Fruit fly (Drosophila melanogaster) whole organism, adult: ENCODE measurements around the gene CG34301.

Experiments used
- CG11617 ChIP-seq: fragments of 200-800 bp; sonication (Bioruptor generic); optimal IDR thresholded peaks from 2 replicates; lab custom pipeline; 2017; ENCODE audit warnings: mild to moderate bottlenecking, missing biosample characterization, missing genetic modification reagents, missing genetic modification characterization
- CG12768 ChIP-seq: fragments of 200-800 bp; sonication (Bioruptor generic); optimal IDR thresholded peaks from 2 replicates; lab custom pipeline; 2017; ENCODE audit warnings: missing biosample characterization, missing genetic modification characterization, mild to moderate bottlenecking, moderate library complexity, missing genetic modification reagents
- CG14711 ChIP-seq: fragments of 200-800 bp; sonication (Bioruptor generic); optimal IDR thresholded peaks from 2 replicates; lab custom pipeline; 2018; ENCODE audit warnings: missing biosample characterization, mild to moderate bottlenecking, missing genetic modification characterization, moderate library complexity
- CG1620 ChIP-seq: fragments of 200-800 bp; sonication (Bioruptor generic); optimal IDR thresholded peaks from 2 replicates; lab custom pipeline; 2016; ENCODE audit warnings: missing biosample characterization, missing genetic modification characterization
- CG33017 ChIP-seq: fragments of 200-800 bp; sonication (Bioruptor generic); optimal IDR thresholded peaks from 2 replicates; lab custom pipeline; 2018; ENCODE audit warnings: missing biosample characterization, mild to moderate bottlenecking, missing genetic modification characterization, moderate library complexity
- CG5204 ChIP-seq: fragments of 200-800 bp; sonication (Bioruptor generic); optimal IDR thresholded peaks from 2 replicates; lab custom pipeline; 2016; ENCODE audit warnings: missing biosample characterization, missing genetic modification characterization
- CG7045 ChIP-seq: fragments of 200-800 bp; sonication (Bioruptor generic); optimal IDR thresholded peaks from 2 replicates; lab custom pipeline; 2017; ENCODE audit warnings: missing biosample characterization, mild to moderate bottlenecking, missing genetic modification characterization
- CG7101 ChIP-seq: fragments of 200-800 bp; sonication (Bioruptor generic); optimal IDR thresholded peaks from 2 replicates; lab custom pipeline; 2018; ENCODE audit warnings: missing biosample characterization, mild to moderate bottlenecking, missing genetic modification characterization, moderate library complexity
- Clk ChIP-seq: fragments of 200-800 bp; sonication (Bioruptor generic); optimal IDR thresholded peaks from 2 replicates; lab custom pipeline; 2017; ENCODE audit warnings: missing biosample characterization, missing genetic modification characterization
- Crg-1 ChIP-seq: fragments of 200-800 bp; sonication (Bioruptor generic); optimal IDR thresholded peaks from 2 replicates; lab custom pipeline; 2016; ENCODE audit warnings: missing biosample characterization, missing genetic modification characterization
- Hr96 ChIP-seq: fragments of 200-800 bp; sonication (Bioruptor generic); optimal IDR thresholded peaks from 2 replicates; lab custom pipeline; 2016; ENCODE audit warnings: missing biosample characterization, missing genetic modification characterization
- Mnt ChIP-seq: fragments of 200-800 bp; sonication (Bioruptor generic); optimal IDR thresholded peaks from 2 replicates; lab custom pipeline; 2016; ENCODE audit warnings: missing biosample characterization, mild to moderate bottlenecking, missing genetic modification characterization
- bab1 ChIP-seq: fragments of 200-800 bp; sonication (Bioruptor generic); optimal IDR thresholded peaks from 3 replicates; lab custom pipeline; 2019; ENCODE audit warnings: missing biosample characterization, mild to moderate bottlenecking, missing genetic modification characterization, moderate library complexity
- cic ChIP-seq: fragments of 200-800 bp; sonication (Bioruptor generic); optimal IDR thresholded peaks from 2 replicates; lab custom pipeline; 2017; ENCODE audit warnings: missing biosample characterization, mild to moderate bottlenecking, missing genetic modification characterization, moderate library complexity
- cnc ChIP-seq, 2 experiments: fragments of >200 bp; optimal IDR thresholded peaks; 2 replicates each; lab custom pipeline; 2017
- kay ChIP-seq: fragments of 200-800 bp; sonication (Bioruptor generic); peaks from one replicate; lab custom pipeline; 2016; ENCODE audit warnings: missing biosample characterization, missing genetic modification characterization, borderline replicate concordance
- ovo ChIP-seq: fragments of 200-800 bp; sonication (Bioruptor generic); optimal IDR thresholded peaks from 2 replicates; lab custom pipeline; 2016; ENCODE audit warnings: missing biosample characterization, missing genetic modification characterization
- pad ChIP-seq: fragments of 200-800 bp; sonication (Bioruptor generic); optimal IDR thresholded peaks from 3 replicates; lab custom pipeline; 2017; ENCODE audit warnings: missing biosample characterization, missing genetic modification characterization, mild to moderate bottlenecking, moderate library complexity, missing genetic modification reagents
- tj ChIP-seq: fragments of 200-800 bp; sonication (Bioruptor generic); optimal IDR thresholded peaks from 3 replicates; lab custom pipeline; 2017; ENCODE audit warnings: missing biosample characterization, mild to moderate bottlenecking, missing genetic modification characterization, moderate library complexity
- toe ChIP-seq: fragments of 200-800 bp; sonication (Bioruptor generic); optimal IDR thresholded peaks from 2 replicates; lab custom pipeline; 2016; ENCODE audit warnings: missing biosample characterization, missing genetic modification characterization

Gene CG34301

dm6 chr3R:8818239-8818638 is 45.0 kb downstream of the CG34301 start:
- no peak for TF ChIP-seq pad (GFP tag; lab: Kevin White, UChicago)
- TF ChIP-seq cnc (optimal IDR thresholded peaks at IDR 0.05; lab: Kevin White, UChicago) = no peak
- peak; percentile 22 for TF ChIP-seq Clk
- TF ChIP-seq CG5204 (GFP tag; lab: Kevin White, UChicago) = no peak

- TF ChIP-seq Mnt = peak; percentile 78
- no peak for TF ChIP-seq Hr96 (GFP tag; lab: Kevin White, UChicago)
- TF ChIP-seq kay = peak; percentile 97
- peak; percentile 13 for TF ChIP-seq bab1
- peak; percentile 57 for TF ChIP-seq CG33017 (tag; lab: Kevin White, UChicago)
- TF ChIP-seq CG11617 (GFP tag; lab: Kevin White, UChicago) = peak; percentile 41
- peak; percentile 95 for TF ChIP-seq pad (GFP tag; lab: Kevin White, UChicago)
- TF ChIP-seq Clk = peak; percentile 64
- TF ChIP-seq CG7045 (GFP tag; lab: Kevin White, UChicago) = peak; percentile 50
- TF ChIP-seq CG14711 (tag; lab: Kevin White, UChicago) = peak; percentile 7
- TF ChIP-seq tj = peak; percentile 22
- peak; percentile 93 for TF ChIP-seq cic (GFP tag; lab: Kevin White, UChicago)
- TF ChIP-seq CG12768 (GFP tag; lab: Kevin White, UChicago) = peak; percentile 57
- peak in 1 of 2 experiments; percentile 17 for TF ChIP-seq cnc (optimal IDR thresholded peaks at IDR 0.05; lab: Kevin White, UChicago)
- TF ChIP-seq CG5204 (GFP tag; lab: Kevin White, UChicago) = peak; percentile 29
- TF ChIP-seq toe = peak; percentile 46
- no peak for TF ChIP-seq CG1620 (GFP tag; lab: Kevin White, UChicago)
- TF ChIP-seq ovo (GFP tag; lab: Kevin White, UChicago) = peak; percentile 74
- TF ChIP-seq Crg-1 (GFP tag; lab: Kevin White, UChicago) = peak; percentile 75
- TF ChIP-seq CG7101 (tag; lab: Kevin White, UChicago) = peak; percentile 39
Measured at dm6 chr3R:8819551-8820057, 46.4 kb downstream of the CG34301 start.

- peak; percentile 71 for TF ChIP-seq Crg-1 (GFP tag; lab: Kevin White, UChicago)
- TF ChIP-seq CG7045 (GFP tag; lab: Kevin White, UChicago) = peak; percentile 29
- TF ChIP-seq cnc (optimal IDR thresholded peaks at IDR 0.05; lab: Kevin White, UChicago) = no peak
- TF ChIP-seq toe = peak; percentile 61
- peak; percentile 73 for TF ChIP-seq cic (GFP tag; lab: Kevin White, UChicago)
- peak; percentile 37 for TF ChIP-seq tj
- TF ChIP-seq CG11617 (GFP tag; lab: Kevin White, UChicago) = peak; percentile 39
- peak; percentile 49 for TF ChIP-seq Clk
- peak; percentile 86 for TF ChIP-seq CG1620 (GFP tag; lab: Kevin White, UChicago)
- peak; percentile 44 for TF ChIP-seq pad (GFP tag; lab: Kevin White, UChicago)
- TF ChIP-seq CG5204 (GFP tag; lab: Kevin White, UChicago) = no peak
- TF ChIP-seq CG7101 (tag; lab: Kevin White, UChicago) = peak; percentile 72
- peak; percentile 100 for TF ChIP-seq CG14711 (tag; lab: Kevin White, UChicago)
- TF ChIP-seq Mnt = peak; percentile 66
- TF ChIP-seq kay = peak; percentile 100
- TF ChIP-seq Hr96 (GFP tag; lab: Kevin White, UChicago) = peak; percentile 76
- peak; percentile 18 for TF ChIP-seq CG12768 (GFP tag; lab: Kevin White, UChicago)
- TF ChIP-seq ovo (GFP tag; lab: Kevin White, UChicago) = peak; percentile 28
- peak; percentile 69 for TF ChIP-seq CG33017 (tag; lab: Kevin White, UChicago)
- TF ChIP-seq bab1 = peak; percentile 86
Measured at dm6 chr3R:8820428-8820912, 47.2 kb downstream of the CG34301 start, which contains the start of gene aqz. TSS of gene aqz (minus strand) at chr3R:8820682.

dm6 chr3R:8821623-8822022 is 48.4 kb downstream of the CG34301 start, which contains the start of gene CG8369:
TSS of gene CG8369 (plus strand) at chr3R:8822008.
- TF ChIP-seq Crg-1 (GFP tag; lab: Kevin White, UChicago) = no peak
- TF ChIP-seq CG14711 (tag; lab: Kevin White, UChicago) = no peak
- TF ChIP-seq CG12768 (GFP tag; lab: Kevin White, UChicago) = peak; percentile 56
- no peak for TF ChIP-seq kay
- no peak for TF ChIP-seq CG1620 (GFP tag; lab: Kevin White, UChicago)
- TF ChIP-seq cnc (optimal IDR thresholded peaks at IDR 0.05; lab: Kevin White, UChicago) = no peak
- peak; percentile 89 for TF ChIP-seq cic (GFP tag; lab: Kevin White, UChicago)
- TF ChIP-seq CG7101 (tag; lab: Kevin White, UChicago) = peak; percentile 1
- no peak for TF ChIP-seq CG11617 (GFP tag; lab: Kevin White, UChicago)
- no peak for TF ChIP-seq Clk
- TF ChIP-seq CG7045 (GFP tag; lab: Kevin White, UChicago) = no peak
- TF ChIP-seq ovo (GFP tag; lab: Kevin White, UChicago) = peak; percentile 1
- no peak for TF ChIP-seq CG5204 (GFP tag; lab: Kevin White, UChicago)
- TF ChIP-seq CG33017 (tag; lab: Kevin White, UChicago) = peak; percentile 34
- peak; percentile 19 for TF ChIP-seq tj

dm6 chr3R:8822919-8823318 is 49.7 kb downstream of the CG34301 start:
- no peak for TF ChIP-seq bab1
- TF ChIP-seq kay = peak; percentile 98
- peak in 1 of 2 experiments; percentile 50 for TF ChIP-seq cnc (optimal IDR thresholded peaks at IDR 0.05; lab: Kevin White, UChicago)
- no peak for TF ChIP-seq CG5204 (GFP tag; lab: Kevin White, UChicago)
- TF ChIP-seq CG12768 (GFP tag; lab: Kevin White, UChicago) = peak; percentile 41
- TF ChIP-seq cic (GFP tag; lab: Kevin White, UChicago) = peak; percentile 88
- peak; percentile 40 for TF ChIP-seq CG33017 (tag; lab: Kevin White, UChicago)
- peak; percentile 17 for TF ChIP-seq Mnt
- peak; percentile 47 for TF ChIP-seq CG14711 (tag; lab: Kevin White, UChicago)
- no peak for TF ChIP-seq CG7045 (GFP tag; lab: Kevin White, UChicago)
